Fruit fly (Drosophila melanogaster): ENCODE results near the gene CG2983.

Gene CG2983

DNA sequence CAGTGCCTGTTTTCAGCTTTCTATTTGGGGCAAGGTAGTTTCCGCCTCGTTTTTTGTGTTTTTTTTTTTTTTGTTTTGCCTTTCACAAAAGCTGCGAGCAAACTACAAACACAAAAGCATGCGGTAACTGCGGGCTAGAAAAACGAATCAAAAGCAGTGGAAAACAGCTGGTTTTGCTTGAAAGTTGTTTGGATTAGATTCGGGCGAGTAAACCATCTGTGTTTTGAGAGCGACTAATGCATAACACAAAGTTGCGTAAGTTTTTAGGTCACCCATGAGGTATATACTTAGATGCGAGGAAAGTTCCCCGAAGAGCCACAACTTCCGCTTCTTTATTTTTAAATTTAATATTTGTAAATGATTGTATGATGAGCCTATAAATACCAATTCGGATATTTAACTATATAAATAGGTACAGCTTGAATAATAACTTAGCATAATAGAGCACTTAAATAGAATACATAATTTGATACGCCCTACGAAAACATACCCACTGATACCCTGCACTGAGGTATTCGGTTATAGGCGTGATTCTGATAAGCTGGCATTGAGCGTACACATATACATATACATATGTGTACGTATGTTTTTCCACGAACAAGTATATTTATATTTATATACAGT lies 25.0 kb downstream of the CG2983 start (continued):
- no peak for TF ChIP-seq az2 (GFP tag; optimal IDR thresholded peaks at IDR 0.05)
- no peak for TF ChIP-seq CG33213 (GFP tag; optimal IDR thresholded peaks at IDR 0.05)
- TF ChIP-seq CG6689 (GFP tag; IDR thresholded peaks at IDR 0.05): no peak
- TF ChIP-seq odd (GFP tag; optimal IDR thresholded peaks at IDR 0.05): peak; percentile 16
- TF ChIP-seq vfl (GFP tag; optimal IDR thresholded peaks at IDR 0.05): no peak
- TF ChIP-seq CoRest (tag; optimal IDR thresholded peaks at IDR 0.05): peak; percentile 55
- peak; percentile 25; the same call in 1 of the 2 replicates for TF ChIP-seq CG10366 (GFP tag; IDR thresholded peaks at IDR 0.05)
- TF ChIP-seq da (GFP tag; optimal IDR thresholded peaks at IDR 0.05): no peak
- peak; percentile 50 for TF ChIP-seq CG11504 (tag; optimal IDR thresholded peaks at IDR 0.05)
- 0 out of 3 replicates have a peak, but pooled peaks have one; percentile 4 for TF ChIP-seq CG6175 (GFP tag; IDR thresholded peaks at IDR 0.05)
- peak; percentile 95 for TF ChIP-seq sd (tag; optimal IDR thresholded peaks at IDR 0.05)
- no peak for TF ChIP-seq Mes4 (GFP tag; optimal IDR thresholded peaks at IDR 0.05)
- TF ChIP-seq Hr39 (optimal IDR thresholded peaks at IDR 0.05): no peak
- peak; percentile 71 for TF ChIP-seq cwo (GFP tag; optimal IDR thresholded peaks at IDR 0.05)
- TF ChIP-seq oc (tag; optimal IDR thresholded peaks at IDR 0.05): no peak
- no peak for TF ChIP-seq croc (GFP tag; conservative IDR thresholded peaks at IDR 0.05)
- no peak for TF ChIP-seq en (GFP tag; optimal IDR thresholded peaks at IDR 0.05)
- TF ChIP-seq Lim3 (GFP tag; IDR thresholded peaks at IDR 0.05): no peak
- no peak for TF ChIP-seq sna (GFP tag; IDR thresholded peaks at IDR 0.05; ENCODE audit: partially characterized antibody)
- TF ChIP-seq amos (GFP tag; IDR thresholded peaks at IDR 0.05; ENCODE audit: partially characterized antibody): no peak
- no peak for TF ChIP-seq CG10431 (GFP tag; optimal IDR thresholded peaks at IDR 0.05)
- TF ChIP-seq aop (GFP tag; IDR thresholded peaks at IDR 0.05): no peak
- peak; percentile 57 for TF ChIP-seq caup (GFP tag; optimal IDR thresholded peaks at IDR 0.05; ENCODE audit: severe bottlenecking)
- TF ChIP-seq Oaz (GFP tag; IDR thresholded peaks at IDR 0.05): 0 out of 2 replicates have a peak, but pooled peaks have one; percentile 17
- TF ChIP-seq CG34376 (GFP tag; optimal IDR thresholded peaks at IDR 0.05): peak; percentile 74
- TF ChIP-seq ind (GFP tag; optimal IDR thresholded peaks at IDR 0.05): no peak
- no peak for TF ChIP-seq hth (optimal IDR thresholded peaks at IDR 0.05)
- TF ChIP-seq Abd-B (GFP tag; optimal IDR thresholded peaks at IDR 0.05): no peak
- no peak for TF ChIP-seq ab (GFP tag; optimal IDR thresholded peaks at IDR 0.05)
- peak; percentile 55; the same call in 1 of the 3 replicates for TF ChIP-seq CG11456 (GFP tag; IDR thresholded peaks at IDR 0.05)

- TF ChIP-seq CG12659 (GFP tag; optimal IDR thresholded peaks at IDR 0.05): peak; percentile 8
- no peak for TF ChIP-seq knrl (GFP tag; IDR thresholded peaks at IDR 0.05; ENCODE audit: partially characterized antibody)
- no peak for TF ChIP-seq Dfd (GFP tag; optimal IDR thresholded peaks at IDR 0.05)
- TF ChIP-seq dm (GFP tag; optimal IDR thresholded peaks at IDR 0.05): no peak
- no peak for TF ChIP-seq Sry-β (GFP tag; optimal IDR thresholded peaks at IDR 0.05)
- 0 out of 3 replicates have a peak, but pooled peaks have one; percentile 49 for TF ChIP-seq CG11695 (GFP tag; IDR thresholded peaks at IDR 0.05)
- TF ChIP-seq CG7987 (GFP tag; optimal IDR thresholded peaks at IDR 0.05): no peak
- no peak for TF ChIP-seq CG32772 (GFP tag; IDR thresholded peaks at IDR 0.05)
- no peak for TF ChIP-seq CG9876 (GFP tag; optimal IDR thresholded peaks at IDR 0.05)
- no peak for TF ChIP-seq prd (optimal IDR thresholded peaks at IDR 0.05)
- TF ChIP-seq prd (GFP tag; IDR thresholded peaks at IDR 0.05): peak; percentile 63
- TF ChIP-seq Hand (GFP tag; optimal IDR thresholded peaks at IDR 0.05): no peak
- no peak for TF ChIP-seq Jarid2 (GFP tag; optimal IDR thresholded peaks at IDR 0.05)
- no peak for TF ChIP-seq MTF-1 (GFP tag; optimal IDR thresholded peaks at IDR 0.05; ENCODE audit: borderline replicate concordance)
- TF ChIP-seq Ssrp (tag; optimal IDR thresholded peaks at IDR 0.05): no peak
- TF ChIP-seq abd-A (tag; optimal IDR thresholded peaks at IDR 0.05): no peak
- no peak for TF ChIP-seq CG6254 (GFP tag; optimal IDR thresholded peaks at IDR 0.05)
- no peak for TF ChIP-seq lbe (GFP tag; optimal IDR thresholded peaks at IDR 0.05)
- peak; percentile 51 for TF ChIP-seq CG2120 (GFP tag; optimal IDR thresholded peaks at IDR 0.05)
- no peak for TF ChIP-seq H15 (GFP tag; IDR thresholded peaks at IDR 0.05)
Observed at dm6 chr2L:2872968-2873728, 25.7 kb downstream of the CG2983 start.

Measured in whole organism, embryonic.